Fruit fly (Drosophila melanogaster): ENCODE data around the gene RpS15Aa.

The RpS15Aa gene

dm6 chrX:13337454-13337853, at the start of gene RpS15Aa:
RpS15Aa (minus strand) TSS chrX:13337705.
- peak; percentile 90 for TF ChIP-seq CG17801 (GFP tag; optimal IDR thresholded peaks at IDR 0.05; ENCODE audit: partially characterized antibody)

- TF ChIP-seq CG17801 (GFP tag; optimal IDR thresholded peaks at IDR 0.05; ENCODE audit: partially characterized antibody), result no peak
Observed at dm6 chrX:13386776-13387175, 49.3 kb upstream of the RpS15Aa start.

dm6 chrX:13384583-13385342, 47.3 kb upstream of the RpS15Aa start, which contains the start of the genes Rbp1-like and Tim9a:
Rbp1-like (minus strand) TSS chrX:13384877.
Tim9a (plus strand) TSS chrX:13385210.
- peak; percentile 52 for TF ChIP-seq CG17801 (GFP tag; optimal IDR thresholded peaks at IDR 0.05; ENCODE audit: partially characterized antibody)

dm6 chrX:13384177-13384576, 46.7 kb upstream of the RpS15Aa start:
- TF ChIP-seq CG17801 (GFP tag; optimal IDR thresholded peaks at IDR 0.05; ENCODE audit: partially characterized antibody), result no peak

- TF ChIP-seq CG17801 (GFP tag; optimal IDR thresholded peaks at IDR 0.05; ENCODE audit: partially characterized antibody), result peak; percentile 26
Observed at dm6 chrX:13383770-13384169, 46.3 kb upstream of the RpS15Aa start.

dm6 chrX:13376520-13376919, 39.0 kb upstream of the RpS15Aa start:
- peak; percentile 73 for TF ChIP-seq CG17801 (GFP tag; optimal IDR thresholded peaks at IDR 0.05; ENCODE audit: partially characterized antibody)

dm6 chrX:13375489-13375997, 38.0 kb upstream of the RpS15Aa start:
- no peak for TF ChIP-seq CG17801 (GFP tag; optimal IDR thresholded peaks at IDR 0.05; ENCODE audit: partially characterized antibody)

dm6 chrX:13374979-13375378, 37.5 kb upstream of the RpS15Aa start:
- no peak for TF ChIP-seq CG17801 (GFP tag; optimal IDR thresholded peaks at IDR 0.05; ENCODE audit: partially characterized antibody)

dm6 chrX:13374154-13374536, 36.6 kb upstream of the RpS15Aa start:
- no peak for TF ChIP-seq CG17801 (GFP tag; optimal IDR thresholded peaks at IDR 0.05; ENCODE audit: partially characterized antibody)

dm6 chrX:13373239-13374153, 36.0 kb upstream of the RpS15Aa start:
- peak; percentile 48 for TF ChIP-seq CG17801 (GFP tag; optimal IDR thresholded peaks at IDR 0.05; ENCODE audit: partially characterized antibody)

- no peak for TF ChIP-seq CG17801 (GFP tag; optimal IDR thresholded peaks at IDR 0.05; ENCODE audit: partially characterized antibody)
Observed at dm6 chrX:13372512-13372911, 35.0 kb upstream of the RpS15Aa start.

- TF ChIP-seq CG17801 (GFP tag; optimal IDR thresholded peaks at IDR 0.05; ENCODE audit: partially characterized antibody), result no peak
Observed at dm6 chrX:13371704-13372049, 34.2 kb upstream of the RpS15Aa start.

- peak; percentile 55 for TF ChIP-seq CG17801 (GFP tag; optimal IDR thresholded peaks at IDR 0.05; ENCODE audit: partially characterized antibody)
Observed at dm6 chrX:13370826-13371703, 33.6 kb upstream of the RpS15Aa start.

dm6 chrX:13370306-13370705, 32.8 kb upstream of the RpS15Aa start, which contains the start of gene CG1640:
CG1640 (plus strand) TSS chrX:13370606.
- no peak for TF ChIP-seq CG17801 (GFP tag; optimal IDR thresholded peaks at IDR 0.05; ENCODE audit: partially characterized antibody)

- no peak for TF ChIP-seq CG17801 (GFP tag; optimal IDR thresholded peaks at IDR 0.05; ENCODE audit: partially characterized antibody)
Observed at dm6 chrX:13369438-13369837, 31.9 kb upstream of the RpS15Aa start.

All from ovary, adult (tissue).